Fruit fly (Drosophila melanogaster): ENCODE results near the gene chrb.

dm6 chr3L:11472388-11472787, 15.0 kb upstream of the chrb start:
- TF ChIP-seq CG8301 (tag; optimal IDR thresholded peaks at IDR 0.05) (no peak), CG32121 (GFP tag; IDR thresholded peaks at IDR 0.05) (no peak), Pif1A (GFP tag; optimal IDR thresholded peaks at IDR 0.05) (no peak), EcR (GFP tag; optimal IDR thresholded peaks at IDR 0.05) (no peak), gl (tag; optimal IDR thresholded peaks at IDR 0.05) (no peak), CG13204 (GFP tag; optimal IDR thresholded peaks at IDR 0.05) (no peak), Ets98B (GFP tag; IDR thresholded peaks at IDR 0.05) (no peak), CG4496 (GFP tag; IDR thresholded peaks at IDR 0.05) (no peak), Pif1B (GFP tag; optimal IDR thresholded peaks at IDR 0.05) (no peak), CG10348 (GFP tag; IDR thresholded peaks at IDR 0.05) (no peak), CG8159 (tag; optimal IDR thresholded peaks at IDR 0.05) (no peak), CG12605 (GFP tag; IDR thresholded peaks at IDR 0.05) (no peak), D1 (tag; optimal IDR thresholded peaks at IDR 0.05) (no peak)

Data from whole organism, pupa.